Worm (Caenorhabditis elegans): ENCODE results near the gene lin-33.
A peak's percentile ranks its signal among the peaks of the same experiment; 100 is the strongest.

The lin-33 gene

DNA sequence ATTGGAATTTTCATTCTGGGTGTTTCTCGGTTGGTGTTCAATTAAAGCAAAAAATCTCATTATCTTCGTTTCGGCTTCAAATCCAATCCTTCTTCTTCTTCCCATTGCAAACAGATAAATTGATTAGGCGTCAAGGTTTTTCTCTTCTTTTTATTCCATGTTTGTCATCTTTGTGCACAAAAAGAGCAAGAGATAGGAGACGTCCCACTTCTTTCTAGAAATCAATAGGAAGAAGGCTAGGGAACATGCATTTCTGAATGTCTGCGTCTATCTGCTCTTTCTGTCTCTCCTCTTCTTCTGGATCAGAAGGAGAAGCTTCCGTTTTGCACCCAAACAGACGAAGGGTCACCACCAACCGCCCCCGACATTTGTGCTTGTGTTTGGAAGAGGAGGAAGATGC is 22.5 kb downstream of the lin-33 start:
- TF ChIP-seq ztf-23 (GFP tag; IDR thresholded peaks at IDR 0.05) (0 out of 2 replicates have a peak, but pooled peaks have one; percentile 48), cog-1 (tag; optimal IDR thresholded peaks at IDR 0.05) (peak; percentile 34), flt-1 (GFP tag; IDR thresholded peaks at IDR 0.05) (0 out of 2 replicates have a peak, but pooled peaks have one; percentile 16), ref-1 (GFP tag; conservative IDR thresholded peaks at IDR 0.05) (no peak)

DNA sequence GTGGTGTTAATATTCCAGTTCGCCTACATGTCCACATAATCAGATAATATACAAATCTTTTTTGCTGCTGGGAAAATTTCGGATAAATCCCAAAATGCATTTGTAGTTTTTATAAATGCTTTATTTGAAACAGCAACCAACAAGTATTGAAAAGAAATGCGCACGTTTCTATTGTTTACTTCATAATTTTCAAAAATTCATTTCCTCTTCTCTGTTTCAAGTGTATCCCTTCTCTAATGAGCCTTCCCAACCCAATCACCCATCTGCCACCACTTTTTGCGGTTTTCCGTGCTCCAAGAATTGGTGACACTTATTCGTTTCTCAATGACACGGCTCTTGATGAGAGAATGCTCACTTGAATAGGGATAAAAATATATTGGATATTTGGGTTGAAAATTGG is 24.3 kb downstream of the lin-33 start:
- no peak for TF ChIP-seq ref-1 (GFP tag; conservative IDR thresholded peaks at IDR 0.05)
- TF ChIP-seq med-1 (GFP tag; optimal IDR thresholded peaks at IDR 0.05; ENCODE audit: insufficient read depth): no peak
- TF ChIP-seq T22C8.4 (GFP tag; IDR thresholded peaks at IDR 0.05): no peak
- TF ChIP-seq ztf-29 (GFP tag; IDR thresholded peaks at IDR 0.05): no peak
- TF ChIP-seq cog-1 (tag; optimal IDR thresholded peaks at IDR 0.05): no peak
- no peak for TF ChIP-seq klf-2 (GFP tag; conservative IDR thresholded peaks at IDR 0.05)
- TF ChIP-seq flt-1 (GFP tag; IDR thresholded peaks at IDR 0.05): no peak
- TF ChIP-seq ztf-23 (GFP tag; IDR thresholded peaks at IDR 0.05): no peak
- no peak for TF ChIP-seq tab-1 (GFP tag; IDR thresholded peaks at IDR 0.05)

DNA sequence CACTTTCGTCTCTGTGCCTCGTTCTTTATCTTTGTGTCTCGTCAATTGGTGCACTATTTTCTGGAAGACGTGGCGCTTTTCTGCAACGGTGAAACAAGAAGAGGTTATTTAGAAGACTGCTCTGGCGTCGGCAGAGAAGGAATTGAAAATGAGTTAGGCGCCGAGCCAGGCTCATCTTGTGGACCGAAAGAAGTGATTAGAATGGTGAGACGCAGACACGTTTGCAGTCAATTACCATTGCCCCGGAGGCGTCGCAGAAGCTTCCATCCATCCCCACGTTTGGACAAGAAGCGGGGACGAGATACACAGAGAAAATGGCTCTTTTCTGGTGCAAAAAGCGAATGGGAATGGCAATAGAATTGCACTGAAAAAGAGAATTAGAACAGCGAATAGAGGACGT is 29.5 kb downstream of the lin-33 start:
- TF ChIP-seq med-1 (GFP tag; optimal IDR thresholded peaks at IDR 0.05; ENCODE audit: insufficient read depth) (no peak), T22C8.4 (GFP tag; IDR thresholded peaks at IDR 0.05) (0 out of 2 replicates have a peak, but pooled peaks have one; percentile 27)

DNA sequence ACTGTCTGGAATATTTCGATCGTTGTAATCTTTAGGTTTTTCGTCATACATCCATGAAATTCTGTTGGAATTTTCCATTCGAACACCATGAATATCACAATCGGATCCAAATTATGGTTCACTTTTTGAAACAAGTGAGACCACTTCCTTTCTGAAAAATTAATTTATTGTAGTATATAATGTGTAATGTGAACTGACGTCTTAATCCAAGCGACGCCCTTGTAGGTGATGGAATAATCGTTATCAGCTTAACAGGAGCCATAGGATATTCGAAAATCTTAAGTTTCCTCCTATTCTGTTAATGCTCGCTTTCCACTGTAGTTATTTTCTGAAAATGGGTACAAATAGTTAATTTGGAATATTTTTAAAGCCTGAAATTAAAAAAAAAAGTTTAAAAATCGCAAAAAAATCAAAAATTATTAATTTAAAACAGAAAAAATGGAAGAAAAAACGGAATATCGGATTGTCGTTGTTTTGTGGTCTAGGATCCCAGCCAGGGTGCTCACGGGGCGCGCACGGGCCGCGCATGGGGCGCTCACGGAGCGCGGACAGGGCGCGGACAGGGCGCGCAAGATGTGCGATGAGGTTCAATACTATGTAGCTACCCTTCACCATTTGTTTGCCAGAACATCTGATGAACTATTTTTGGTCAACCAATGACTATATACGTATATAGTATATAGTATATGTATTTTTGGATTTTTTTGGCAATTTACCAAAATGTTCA is 31.9 kb downstream of the lin-33 start, which contains the start of gene K02B2.6:
K02B2.6 (minus strand) TSS at position 51 of the 727 bp plus-strand sequence.
- TF ChIP-seq tab-1 (GFP tag; IDR thresholded peaks at IDR 0.05) (no peak), ztf-23 (GFP tag; IDR thresholded peaks at IDR 0.05) (no peak), med-1 (GFP tag; optimal IDR thresholded peaks at IDR 0.05; ENCODE audit: insufficient read depth) (no peak), ref-1 (GFP tag; conservative IDR thresholded peaks at IDR 0.05) (no peak)

DNA sequence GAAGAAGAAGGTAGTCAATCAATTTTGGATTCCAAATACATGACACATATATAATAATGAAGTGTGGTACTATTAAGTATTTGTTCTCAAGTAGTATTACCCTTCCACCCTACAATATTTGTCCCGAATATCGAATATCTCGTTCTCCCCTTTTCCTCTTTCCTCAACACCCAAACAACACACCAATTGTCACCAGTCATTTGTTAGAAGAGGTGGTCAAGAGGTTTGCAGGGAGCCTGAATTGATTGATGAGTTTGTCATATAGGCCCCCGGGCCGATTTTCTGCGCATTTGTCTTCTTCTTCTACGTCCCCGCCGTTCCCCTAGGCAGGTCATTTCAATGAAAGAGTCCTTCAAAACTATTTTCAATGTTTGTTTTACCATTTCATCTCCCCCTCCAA is 33.8 kb downstream of the lin-33 start:
- no peak for TF ChIP-seq med-1 (GFP tag; optimal IDR thresholded peaks at IDR 0.05; ENCODE audit: insufficient read depth)
- TF ChIP-seq T22C8.4 (GFP tag; IDR thresholded peaks at IDR 0.05): no peak
- TF ChIP-seq ztf-29 (GFP tag; IDR thresholded peaks at IDR 0.05): no peak
- no peak for TF ChIP-seq tab-1 (GFP tag; IDR thresholded peaks at IDR 0.05)

DNA sequence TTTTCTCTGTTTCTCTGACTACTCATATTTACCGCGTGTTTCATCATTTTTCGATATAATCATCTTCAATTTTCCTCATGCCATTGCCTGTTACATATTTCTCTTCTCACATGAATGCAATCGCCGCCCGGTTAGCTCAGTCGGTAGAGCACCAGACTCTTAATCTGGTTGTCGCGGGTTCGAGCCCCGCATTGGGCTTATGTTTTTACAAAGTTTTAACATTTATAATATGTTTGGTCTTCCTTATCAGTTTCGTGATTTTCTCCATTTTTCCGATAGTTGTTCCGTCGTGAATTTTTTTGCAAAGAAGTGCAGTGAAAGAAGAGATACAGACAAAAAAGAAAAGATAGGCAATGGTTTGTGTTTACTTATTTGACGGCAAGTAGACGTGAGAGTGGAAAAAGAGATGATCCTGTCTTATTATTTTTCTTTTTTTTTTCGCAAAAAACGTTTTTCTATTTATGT is 36.6 kb downstream of the lin-33 start:
- TF ChIP-seq tab-1 (GFP tag; IDR thresholded peaks at IDR 0.05): peak; percentile 90
- TF ChIP-seq ztf-29 (GFP tag; IDR thresholded peaks at IDR 0.05): peak; percentile 95
- peak; percentile 86 for TF ChIP-seq klf-2 (GFP tag; conservative IDR thresholded peaks at IDR 0.05)
- TF ChIP-seq flt-1 (GFP tag; IDR thresholded peaks at IDR 0.05): peak; percentile 94
- TF ChIP-seq ztf-23 (GFP tag; IDR thresholded peaks at IDR 0.05): peak; percentile 93
- peak; percentile 52 for TF ChIP-seq med-1 (GFP tag; optimal IDR thresholded peaks at IDR 0.05; ENCODE audit: insufficient read depth)
- peak; percentile 81 for TF ChIP-seq ref-1 (GFP tag; conservative IDR thresholded peaks at IDR 0.05)
- TF ChIP-seq cog-1 (tag; optimal IDR thresholded peaks at IDR 0.05): peak; percentile 82
- peak; percentile 87 for TF ChIP-seq T22C8.4 (GFP tag; IDR thresholded peaks at IDR 0.05)

DNA sequence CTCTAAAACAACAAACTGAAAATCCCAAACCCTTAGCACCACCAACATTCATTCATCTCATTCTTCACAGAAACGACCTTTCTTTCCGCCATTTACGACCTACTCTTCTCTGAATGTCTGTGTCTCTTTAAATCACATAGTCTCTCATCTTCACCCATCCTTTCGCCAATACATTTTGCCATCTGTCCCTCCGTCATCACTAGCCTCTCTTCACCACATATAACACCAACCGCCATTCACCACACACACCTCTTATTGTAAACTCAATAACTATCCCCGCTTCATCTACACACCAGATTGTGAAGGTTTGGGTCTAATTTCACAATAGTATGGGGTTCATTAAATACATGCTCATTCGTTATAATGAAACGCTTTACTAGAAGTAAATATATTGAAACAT is 40.1 kb downstream of the lin-33 start:
- no peak for TF ChIP-seq cog-1 (tag; optimal IDR thresholded peaks at IDR 0.05)
- no peak for TF ChIP-seq flt-1 (GFP tag; IDR thresholded peaks at IDR 0.05)
- no peak for TF ChIP-seq med-1 (GFP tag; optimal IDR thresholded peaks at IDR 0.05; ENCODE audit: insufficient read depth)
- TF ChIP-seq ztf-23 (GFP tag; IDR thresholded peaks at IDR 0.05): no peak
- TF ChIP-seq ztf-29 (GFP tag; IDR thresholded peaks at IDR 0.05): no peak

DNA sequence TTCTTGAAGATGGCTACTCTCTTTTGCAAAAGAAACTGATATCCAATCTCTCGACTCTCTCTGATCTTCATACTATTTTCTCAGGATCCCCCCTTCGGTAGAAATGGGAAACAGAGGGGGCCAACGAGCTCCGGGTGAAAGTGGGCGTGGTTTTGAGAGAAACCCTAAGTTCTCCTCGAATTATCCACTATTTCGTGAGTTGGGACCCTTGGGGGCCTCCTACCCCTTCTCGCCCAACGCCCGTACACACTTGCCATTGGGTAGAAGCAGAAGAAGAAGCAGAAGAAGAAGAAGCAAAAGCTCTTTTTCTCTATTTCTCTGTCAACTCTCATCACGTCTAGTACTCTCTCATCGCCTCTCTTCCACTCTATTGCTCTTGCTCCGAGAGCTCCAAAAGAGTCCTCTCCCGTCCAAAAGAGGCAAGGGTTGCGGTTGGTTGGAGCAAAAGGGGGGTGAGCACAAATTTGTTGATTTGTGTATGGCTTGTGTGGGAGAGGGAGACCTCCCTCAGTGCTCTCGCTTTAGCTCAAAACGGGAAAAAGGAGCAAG is 43.6 kb downstream of the lin-33 start:
- no peak for TF ChIP-seq med-1 (GFP tag; optimal IDR thresholded peaks at IDR 0.05; ENCODE audit: insufficient read depth)
- peak; percentile 56 for TF ChIP-seq cog-1 (tag; optimal IDR thresholded peaks at IDR 0.05)
- TF ChIP-seq ref-1 (GFP tag; conservative IDR thresholded peaks at IDR 0.05): no peak
- peak; percentile 59; the same call in 1 of the 2 replicates for TF ChIP-seq flt-1 (GFP tag; IDR thresholded peaks at IDR 0.05)

DNA sequence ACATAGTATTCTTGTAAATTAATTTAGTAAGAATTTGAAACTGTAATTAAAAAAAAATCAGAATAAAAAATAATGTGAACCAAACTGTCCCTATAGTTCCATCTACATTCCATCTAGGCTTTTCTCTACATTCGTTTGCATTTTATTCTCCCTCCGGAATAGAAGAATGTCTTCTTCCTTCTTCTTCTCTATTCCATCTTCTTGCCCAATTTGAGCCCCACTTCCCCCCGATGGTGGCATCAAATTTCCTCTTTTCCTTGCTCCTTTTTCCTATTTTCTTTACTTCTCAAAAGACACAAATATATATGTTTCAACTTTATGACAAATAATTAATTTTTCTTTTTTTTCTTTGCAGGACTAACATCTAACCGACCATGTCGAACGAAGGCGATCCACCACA is 44.8 kb downstream of the lin-33 start, which contains the start of gene unc-44:
unc-44 (plus strand) TSS at position 356 of the 400 bp plus-strand sequence.
- no peak for TF ChIP-seq cog-1 (tag; optimal IDR thresholded peaks at IDR 0.05)
- TF ChIP-seq ref-1 (GFP tag; conservative IDR thresholded peaks at IDR 0.05): no peak
- TF ChIP-seq flt-1 (GFP tag; IDR thresholded peaks at IDR 0.05): no peak
- TF ChIP-seq tab-1 (GFP tag; IDR thresholded peaks at IDR 0.05): no peak
- TF ChIP-seq med-1 (GFP tag; optimal IDR thresholded peaks at IDR 0.05; ENCODE audit: insufficient read depth): no peak
- no peak for TF ChIP-seq klf-2 (GFP tag; conservative IDR thresholded peaks at IDR 0.05)
- no peak for TF ChIP-seq ztf-29 (GFP tag; IDR thresholded peaks at IDR 0.05)
- TF ChIP-seq T22C8.4 (GFP tag; IDR thresholded peaks at IDR 0.05): no peak
- no peak for TF ChIP-seq ztf-23 (GFP tag; IDR thresholded peaks at IDR 0.05)

DNA sequence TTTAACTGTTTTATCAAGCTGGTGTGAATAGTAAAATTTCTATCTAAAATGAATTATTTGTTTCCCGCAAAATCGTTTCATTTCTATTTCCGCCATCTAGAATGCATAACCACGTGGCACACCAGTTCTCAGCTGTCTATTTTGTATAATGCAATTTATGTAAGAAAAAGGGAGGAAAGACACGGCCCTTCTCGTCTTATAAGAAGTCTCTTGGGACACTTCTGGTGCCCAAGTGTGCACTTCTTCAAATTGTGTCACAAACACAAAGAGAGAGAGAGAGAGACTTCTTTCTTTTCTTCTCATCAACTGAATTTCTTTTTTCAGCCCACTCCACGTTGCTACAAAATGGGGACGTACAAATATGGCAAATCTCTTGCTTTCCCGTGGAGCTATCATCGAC is 46.8 kb downstream of the lin-33 start:
- TF ChIP-seq flt-1 (GFP tag; IDR thresholded peaks at IDR 0.05) (no peak), ref-1 (GFP tag; conservative IDR thresholded peaks at IDR 0.05) (no peak), ztf-23 (GFP tag; IDR thresholded peaks at IDR 0.05) (no peak), T22C8.4 (GFP tag; IDR thresholded peaks at IDR 0.05) (no peak), klf-2 (GFP tag; conservative IDR thresholded peaks at IDR 0.05) (no peak), tab-1 (GFP tag; IDR thresholded peaks at IDR 0.05) (no peak), med-1 (GFP tag; optimal IDR thresholded peaks at IDR 0.05; ENCODE audit: insufficient read depth) (no peak), ztf-29 (GFP tag; IDR thresholded peaks at IDR 0.05) (no peak), cog-1 (tag; optimal IDR thresholded peaks at IDR 0.05) (no peak)

Data from whole organism, midembryonic.